Fruit fly (Drosophila melanogaster) whole organism, embryonic: ENCODE results near the gene Tailor.

Experiments used
- Atf3 ChIP-seq: fragments of 200-800 bp; sonication (Bioruptor generic); optimal IDR thresholded peaks from 3 replicates; lab custom pipeline; 2016; ENCODE audit warnings: missing biosample characterization, missing genetic modification characterization
- Atf6 ChIP-seq: fragments of 200-800 bp; sonication (Bioruptor generic); IDR thresholded peaks from 2 replicates; pipeline ENCODE4 v1.3.6; 2022; ENCODE audit warnings: missing biosample characterization, missing genetic modification characterization
- B-H1 ChIP-seq: fragments of 200-800 bp; sonication (Bioruptor generic); IDR thresholded peaks from 3 replicates; pipeline ENCODE4 v1.3.6; 2022; ENCODE audit warnings: missing biosample characterization, missing genetic modification characterization
- Bgb ChIP-seq: fragments of 200-800 bp; sonication (Bioruptor generic); IDR thresholded peaks from 2 replicates; pipeline ENCODE4 v1.3.6; 2022; ENCODE audit warnings: missing biosample characterization, missing genetic modification characterization; ENCODE audit not compliant: partially characterized antibody
- CG10543 ChIP-seq: fragments of 200-800 bp; sonication (Bioruptor generic); optimal IDR thresholded peaks from 3 replicates; lab custom pipeline; 2017; ENCODE audit warnings: missing biosample characterization, mild to moderate bottlenecking, missing genetic modification characterization, moderate library complexity
- CG11093 ChIP-seq: fragments of 200-800 bp; sonication (Bioruptor generic); IDR thresholded peaks from 3 replicates; pipeline ENCODE4 v1.3.6; 2022; ENCODE audit warnings: missing biosample characterization, missing genetic modification characterization
- CG11723 ChIP-seq: fragments of 200-800 bp; sonication (Bioruptor generic); optimal IDR thresholded peaks from 2 replicates; lab custom pipeline; 2017; ENCODE audit warnings: missing biosample characterization, mild to moderate bottlenecking, missing genetic modification characterization
- CG12071 ChIP-seq: fragments of 200-800 bp; sonication (Bioruptor generic); optimal IDR thresholded peaks from 3 replicates; lab custom pipeline; 2018; ENCODE audit warnings: missing biosample characterization, mild to moderate bottlenecking, missing genetic modification characterization
- CG12236 ChIP-seq: fragments of 200-800 bp; sonication (Bioruptor generic); optimal IDR thresholded peaks from 2 replicates; lab custom pipeline; 2016; ENCODE audit warnings: missing biosample characterization, missing genetic modification characterization
- CG13296 ChIP-seq: fragments of 200-800 bp; sonication (Bioruptor generic); optimal IDR thresholded peaks from 3 replicates; lab custom pipeline; 2018; ENCODE audit warnings: missing biosample characterization, mild to moderate bottlenecking, missing genetic modification characterization
- CG15479 ChIP-seq: fragments of 200-800 bp; sonication (Bioruptor generic); optimal IDR thresholded peaks from 3 replicates; lab custom pipeline; 2019; ENCODE audit warnings: missing biosample characterization, mild to moderate bottlenecking, missing genetic modification characterization, moderate library complexity
- CG16815 ChIP-seq: fragments of 200-800 bp; sonication (Bioruptor generic); optimal IDR thresholded peaks from 3 replicates; lab custom pipeline; 2017; ENCODE audit warnings: missing biosample characterization, mild to moderate bottlenecking, missing genetic modification characterization
- CG17829 ChIP-seq: fragments of 200-800 bp; optimal IDR thresholded peaks from 2 replicates; lab custom pipeline; 2019; ENCODE audit warnings: missing biosample characterization, mild to moderate bottlenecking, missing genetic modification characterization, moderate library complexity
- CG1832 ChIP-seq: fragments of 200-800 bp; sonication (Bioruptor generic); optimal IDR thresholded peaks from 2 replicates; lab custom pipeline; 2017; ENCODE audit warnings: missing biosample characterization, mild to moderate bottlenecking, missing genetic modification characterization, inconsistent platforms
- CG2875 ChIP-seq: fragments of 200-800 bp; sonication (Bioruptor generic); optimal IDR thresholded peaks from 2 replicates; lab custom pipeline; 2017; ENCODE audit warnings: missing biosample characterization, mild to moderate bottlenecking, missing genetic modification characterization, missing genetic modification reagents
- CG30431 ChIP-seq: fragments of 200-800 bp; sonication (Bioruptor generic); optimal IDR thresholded peaks from 2 replicates; lab custom pipeline; 2017; ENCODE audit warnings: missing biosample characterization, missing genetic modification characterization
- CG3281 ChIP-seq: fragments of 200-800 bp; sonication (Bioruptor generic); optimal IDR thresholded peaks from 3 replicates; lab custom pipeline; 2017; ENCODE audit warnings: missing biosample characterization, mild to moderate bottlenecking, missing genetic modification characterization
- CG34224 ChIP-seq: fragments of 200-800 bp; sonication (Bioruptor generic); IDR thresholded peaks from 3 replicates; pipeline ENCODE4 v1.3.6; 2022; ENCODE audit warnings: missing biosample characterization, missing genetic modification characterization; ENCODE audit not compliant: partially characterized antibody
- CG4424 ChIP-seq: fragments of 200-800 bp; sonication (Bioruptor generic); optimal IDR thresholded peaks from 3 replicates; lab custom pipeline; 2016; ENCODE audit warnings: missing biosample characterization, missing genetic modification characterization
- CG5953 ChIP-seq: fragments of 200-800 bp; sonication (Bioruptor generic); IDR thresholded peaks from 2 replicates; pipeline ENCODE4 v1.3.6; 2022; ENCODE audit warnings: missing biosample characterization, missing genetic modification characterization
- CG7839 ChIP-seq: fragments of 200-800 bp; sonication (Bioruptor generic); optimal IDR thresholded peaks from 3 replicates; lab custom pipeline; 2018; ENCODE audit warnings: missing biosample characterization, mild to moderate bottlenecking, missing genetic modification characterization, moderate library complexity
- CG8944 ChIP-seq: fragments of 200-800 bp; sonication (Bioruptor generic); optimal IDR thresholded peaks from 3 replicates; lab custom pipeline; 2016; ENCODE audit warnings: missing biosample characterization, missing genetic modification characterization
- CG9215 ChIP-seq: fragments of 200-800 bp; sonication (Bioruptor generic); IDR thresholded peaks from 2 replicates; pipeline ENCODE4 v1.3.6; 2022; ENCODE audit warnings: missing biosample characterization, missing genetic modification characterization
- CG9437 ChIP-seq: fragments of 200-800 bp; sonication (Bioruptor generic); optimal IDR thresholded peaks from 2 replicates; lab custom pipeline; 2018; ENCODE audit warnings: missing biosample characterization, mild to moderate bottlenecking, missing genetic modification characterization
- CG9876 ChIP-seq: fragments of 200-800 bp; sonication (Bioruptor generic); optimal IDR thresholded peaks from 2 replicates; lab custom pipeline; 2016; ENCODE audit warnings: missing biosample characterization, missing genetic modification characterization
- D19B ChIP-seq: fragments of 200-800 bp; sonication (Bioruptor generic); optimal IDR thresholded peaks from 2 replicates; lab custom pipeline; 2017; ENCODE audit warnings: missing biosample characterization, mild to moderate bottlenecking, missing genetic modification characterization
- Dad ChIP-seq: fragments of 200-800 bp; sonication (Bioruptor generic); optimal IDR thresholded peaks from 3 replicates; lab custom pipeline; 2016; ENCODE audit warnings: missing biosample characterization, missing genetic modification characterization
- Dbx ChIP-seq: fragments of 200-800 bp; sonication (Bioruptor generic); IDR thresholded peaks from 3 replicates; pipeline ENCODE4 v1.3.6; 2022; ENCODE audit warnings: missing biosample characterization, missing genetic modification characterization
- Dll ChIP-seq: fragments of 200-800 bp; sonication (Bioruptor generic); IDR thresholded peaks from 4 replicates; pipeline ENCODE4 v1.3.6; 2022; ENCODE audit warnings: missing biosample characterization, missing genetic modification characterization; ENCODE audit not compliant: partially characterized antibody
- Ets65A ChIP-seq: fragments of 200-800 bp; sonication (Bioruptor generic); peaks from one replicate; lab custom pipeline; 2016; ENCODE audit warnings: missing biosample characterization, missing genetic modification characterization
- Gug ChIP-seq: fragments of 200-800 bp; sonication (Bioruptor generic); IDR thresholded peaks from 4 replicates; pipeline ENCODE4 v1.3.6; 2022; ENCODE audit warnings: missing biosample characterization, missing genetic modification characterization
- Lhr ChIP-seq: fragments of 200-800 bp; sonication (Bioruptor generic); optimal IDR thresholded peaks from 3 replicates; lab custom pipeline; 2017; ENCODE audit warnings: mild to moderate bottlenecking, missing biosample characterization, missing genetic modification reagents, missing genetic modification characterization
- Lpt ChIP-seq: fragments of >200 bp; optimal IDR thresholded peaks from 2 replicates; lab custom pipeline; 2018; ENCODE audit warnings: missing biosample characterization, missing genetic modification characterization
- Nf-YC ChIP-seq: fragments of 200-800 bp; optimal IDR thresholded peaks from 3 replicates; lab custom pipeline; 2019; ENCODE audit warnings: missing biosample characterization, mild to moderate bottlenecking, missing genetic modification characterization, moderate library complexity
- Xrp1 ChIP-seq: fragments of 200-800 bp; sonication (Bioruptor generic); IDR thresholded peaks from 2 replicates; pipeline ENCODE4 v1.3.6; 2022; ENCODE audit warnings: missing biosample characterization, missing genetic modification characterization
- ac ChIP-seq: fragments of 200-800 bp; sonication (Bioruptor generic); optimal IDR thresholded peaks from 3 replicates; lab custom pipeline; 2017; ENCODE audit warnings: missing biosample characterization, mild to moderate bottlenecking, missing genetic modification characterization
- ara ChIP-seq: fragments of 200-800 bp; sonication (Bioruptor generic); IDR thresholded peaks from 2 replicates; pipeline ENCODE4 v1.3.6; 2022; ENCODE audit warnings: missing biosample characterization, missing genetic modification characterization
- cas ChIP-seq: fragments of 200-800 bp; sonication (Bioruptor generic); IDR thresholded peaks from 2 replicates; pipeline ENCODE4 v1.3.6; 2022; ENCODE audit warnings: missing biosample characterization, missing genetic modification characterization
- ci ChIP-seq: fragments of 200-800 bp; sonication (Bioruptor generic); IDR thresholded peaks from 3 replicates; pipeline ENCODE4 v1.3.6; 2022; ENCODE audit warnings: missing biosample characterization, missing genetic modification characterization
- dysf ChIP-seq: fragments of 200-800 bp; sonication (Bioruptor generic); IDR thresholded peaks from 3 replicates; pipeline ENCODE4 v1.3.6; 2022; ENCODE audit warnings: missing biosample characterization, missing genetic modification characterization
- esg ChIP-seq: fragments of 200-800 bp; sonication (Bioruptor generic); conservative IDR thresholded peaks from 2 replicates; pipeline ENCODE4 v1.3.6; 2022; ENCODE audit warnings: missing biosample characterization, missing genetic modification characterization
- fu2 ChIP-seq: fragments of 200-800 bp; sonication (Bioruptor generic); optimal IDR thresholded peaks from 2 replicates; lab custom pipeline; 2016; ENCODE audit warnings: missing biosample characterization, missing genetic modification characterization
- gem ChIP-seq: fragments of 200-800 bp; sonication (Bioruptor generic); optimal IDR thresholded peaks from 2 replicates; lab custom pipeline; 2019; ENCODE audit warnings: missing biosample characterization, mild to moderate bottlenecking, missing genetic modification characterization, moderate library complexity
- hkb ChIP-seq, 2 experiments: fragments of 200-800 bp in 1 of 2; fragments of >200 bp in 1 of 2; sonication (Bioruptor generic) in 1 of 2; IDR thresholded peaks in 1 of 2; optimal IDR thresholded peaks in 1 of 2; 2 replicates each; pipeline versions ENCODE4 v1.3.6 to Lab custom; 2017 to 2022; ENCODE audit warnings: missing biosample characterization in 1 of 2, missing genetic modification characterization in 1 of 2
- mld ChIP-seq: fragments of 200-800 bp; sonication (Bioruptor generic); IDR thresholded peaks from 3 replicates; pipeline ENCODE4 v1.3.6; 2022; ENCODE audit warnings: missing biosample characterization, missing genetic modification characterization; ENCODE audit not compliant: partially characterized antibody
- pros ChIP-seq: fragments of 200-800 bp; sonication (Bioruptor generic); optimal IDR thresholded peaks from 3 replicates; lab custom pipeline; 2019; ENCODE audit warnings: missing biosample characterization, mild to moderate bottlenecking, missing genetic modification characterization, moderate library complexity
- sob ChIP-seq: fragments of 200-800 bp; sonication (Bioruptor generic); IDR thresholded peaks from 2 replicates; pipeline ENCODE4 v1.3.6; 2022; ENCODE audit warnings: missing biosample characterization, missing genetic modification characterization
- sr ChIP-seq: fragments of 200-800 bp; sonication (Bioruptor generic); IDR thresholded peaks from 3 replicates; pipeline ENCODE4 v1.3.6; 2022; ENCODE audit warnings: missing biosample characterization, missing genetic modification characterization
- stwl ChIP-seq: fragments of 200-800 bp; sonication (Bioruptor generic); optimal IDR thresholded peaks from 3 replicates; lab custom pipeline; 2018; ENCODE audit warnings: missing biosample characterization, mild to moderate bottlenecking, missing genetic modification characterization, moderate library complexity
- trem ChIP-seq: fragments of 200-800 bp; optimal IDR thresholded peaks from 3 replicates; lab custom pipeline; 2019; ENCODE audit warnings: missing biosample characterization, mild to moderate bottlenecking, missing genetic modification characterization, moderate library complexity
- yki ChIP-seq: fragments of >200 bp; optimal IDR thresholded peaks from 3 replicates; lab custom pipeline; 2018

Gene Tailor

DNA sequence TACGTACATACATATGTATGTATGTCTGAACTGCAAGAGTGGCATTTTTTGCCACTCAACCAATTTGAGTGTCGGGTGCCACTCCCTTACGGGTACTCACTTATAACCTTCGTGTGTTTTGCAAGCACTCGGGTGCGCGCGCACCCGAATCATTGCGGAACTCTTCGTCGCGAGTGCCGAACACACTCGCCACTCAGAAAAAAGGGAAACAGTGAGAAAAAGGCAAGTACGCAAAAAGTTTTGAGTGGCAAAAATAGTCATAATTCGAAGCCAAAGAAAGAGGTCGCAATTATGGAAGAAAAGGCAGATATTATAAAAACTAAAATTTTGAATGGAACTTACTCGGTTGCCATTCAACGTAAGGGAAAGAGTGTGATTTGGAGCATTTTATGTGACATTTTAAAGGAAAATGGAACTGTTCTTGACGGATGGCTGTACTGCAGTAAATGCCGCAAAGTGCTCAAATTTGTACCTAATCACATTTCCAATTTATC is 4.5 kb upstream of the Tailor start (continued):
- TF ChIP-seq CG3281 (GFP tag; lab: Kevin White, UChicago) (no peak), CG16815 (GFP tag; lab: Kevin White, UChicago) (no peak), CG12236 (GFP tag; lab: Kevin White, UChicago) (no peak), Gug (GFP tag; lab: Robert Waterston, UW) (no peak), CG17829 (tag; lab: Kevin White, UChicago) (peak; percentile 21), Dbx (GFP tag; lab: Robert Waterston, UW) (no peak), CG9876 (no peak), ci (GFP tag; lab: Robert Waterston, UW) (0 out of 3 replicates have a peak, but pooled peaks have one; percentile 28), CG5953 (GFP tag; lab: Robert Waterston, UW) (no peak), Ets65A (GFP tag; lab: Kevin White, UChicago) (peak; percentile 65), CG11093 (GFP tag; lab: Robert Waterston, UW) (no peak), Nf-YC (tag; lab: Kevin White, UChicago) (no peak), Atf6 (0 out of 2 replicates have a peak, but pooled peaks have one; percentile 7), Atf3 (GFP tag; lab: Kevin White, UChicago) (no peak), esg (GFP tag; lab: Robert Waterston, UW) (no peak), hkb (optimal IDR thresholded peaks at IDR 0.05; lab: Kevin White, UChicago) (no peak), hkb (GFP tag; IDR thresholded peaks at IDR 0.05; lab: Robert Waterston, UW) (no peak), dysf (GFP tag; lab: Robert Waterston, UW) (0 out of 3 replicates have a peak, but pooled peaks have one; percentile 7), CG34224 (GFP tag; lab: Robert Waterston, UW) (no peak), CG7839 (tag; lab: Kevin White, UChicago) (no peak), yki (lab: Kevin White, UChicago) (no peak), Lpt (GFP tag; lab: Kevin White, UChicago) (no peak), fu2 (no peak), CG12071 (no peak), CG4424 (GFP tag; lab: Kevin White, UChicago) (no peak), Lhr (GFP tag; lab: Kevin White, UChicago) (no peak), stwl (tag; lab: Kevin White, UChicago) (no peak), CG1832 (GFP tag; lab: Kevin White, UChicago) (no peak), Xrp1 (no peak), CG10543 (GFP tag; lab: Kevin White, UChicago) (peak; percentile 3), sr (GFP tag; lab: Robert Waterston, UW) (no peak), CG13296 (GFP tag; lab: Kevin White, UChicago) (peak; percentile 3), CG9215 (GFP tag; lab: Robert Waterston, UW) (no peak), D19B (GFP tag; lab: Kevin White, UChicago) (no peak), pros (GFP tag; lab: Kevin White, UChicago) (peak; percentile 36), ac (GFP tag; lab: Kevin White, UChicago) (no peak), Bgb (GFP tag; lab: Robert Waterston, UW) (no peak), ara (no peak), Dad (GFP tag; lab: Kevin White, UChicago) (no peak), CG2875 (no peak), gem (no peak), CG11723 (GFP tag; lab: Kevin White, UChicago) (no peak), sob (GFP tag; lab: Robert Waterston, UW) (0 out of 2 replicates have a peak, but pooled peaks have one; percentile 15), CG30431 (no peak), CG8944 (GFP tag; lab: Kevin White, UChicago) (no peak), mld (GFP tag; lab: Robert Waterston, UW) (no peak), CG15479 (peak; percentile 81), B-H1 (GFP tag; lab: Robert Waterston, UW) (no peak), CG9437 (GFP tag; lab: Kevin White, UChicago) (no peak), trem (tag; lab: Kevin White, UChicago) (no peak), Dll (GFP tag; lab: Robert Waterston, UW) (no peak), cas (GFP tag; lab: Robert Waterston, UW) (no peak)
